Fruit fly (Drosophila melanogaster) whole organism, embryonic: ENCODE results near the gene Spc105R.

ENCODE experiments used
- Asciz ChIP-seq: fragments of 200-800 bp; sonication (Bioruptor generic); optimal IDR thresholded peaks from 2 replicates; lab custom pipeline; 2017; ENCODE audit warnings: missing biosample characterization, mild to moderate bottlenecking, missing genetic modification characterization, missing genetic modification reagents
- B-H1 ChIP-seq: fragments of 200-800 bp; sonication (Bioruptor generic); IDR thresholded peaks from 3 replicates; pipeline ENCODE4 v1.3.6; 2022; ENCODE audit warnings: missing biosample characterization, missing genetic modification characterization
- Bdp1 ChIP-seq: fragments of 200-800 bp; sonication (Bioruptor generic); optimal IDR thresholded peaks from 3 replicates; lab custom pipeline; 2016; ENCODE audit warnings: missing biosample characterization, missing genetic modification characterization
- CG10267 ChIP-seq: fragments of 200-800 bp; sonication (Bioruptor generic); optimal IDR thresholded peaks from 2 replicates; lab custom pipeline; 2018; ENCODE audit warnings: missing biosample characterization, mild to moderate bottlenecking, missing genetic modification characterization, moderate library complexity
- CG10321 ChIP-seq: fragments of 200-800 bp; sonication (Bioruptor generic); IDR thresholded peaks from 2 replicates; pipeline ENCODE4 v1.3.6; 2022; ENCODE audit warnings: missing biosample characterization, missing genetic modification characterization
- CG10959 ChIP-seq: fragments of 200-800 bp; sonication (Bioruptor generic); IDR thresholded peaks from 2 replicates; pipeline ENCODE4 v1.3.6; 2022; ENCODE audit warnings: missing biosample characterization, missing genetic modification characterization
- CG11085 ChIP-seq: fragments of 200-800 bp; sonication (Bioruptor generic); IDR thresholded peaks from 2 replicates; pipeline ENCODE4 v1.3.6; 2022; ENCODE audit warnings: missing biosample characterization, missing genetic modification characterization
- CG12391 ChIP-seq: fragments of 200-800 bp; sonication (Bioruptor generic); optimal IDR thresholded peaks from 3 replicates; lab custom pipeline; 2018; ENCODE audit warnings: missing biosample characterization, mild to moderate bottlenecking, missing genetic modification characterization, moderate library complexity
- CG13775 ChIP-seq: fragments of 200-800 bp; sonication (Bioruptor generic); optimal IDR thresholded peaks from 3 replicates; lab custom pipeline; 2017; ENCODE audit warnings: missing biosample characterization, mild to moderate bottlenecking, missing genetic modification characterization
- CG13894 ChIP-seq: fragments of 200-800 bp; sonication (Bioruptor generic); optimal IDR thresholded peaks from 3 replicates; lab custom pipeline; 2018; ENCODE audit warnings: missing biosample characterization, mild to moderate bottlenecking, missing genetic modification characterization, moderate library complexity
- CG14050 ChIP-seq: fragments of 200-800 bp; sonication (Bioruptor generic); IDR thresholded peaks from 3 replicates; pipeline ENCODE4 v1.3.6; 2022; ENCODE audit warnings: missing biosample characterization, missing genetic modification characterization
- CG14667 ChIP-seq: fragments of 200-800 bp; sonication (Bioruptor generic); IDR thresholded peaks from 2 replicates; pipeline ENCODE4 v1.3.6; 2022; ENCODE audit warnings: missing biosample characterization, missing genetic modification characterization
- CG16813 ChIP-seq: fragments of 200-800 bp; sonication (Bioruptor generic); IDR thresholded peaks from 3 replicates; pipeline ENCODE4 v1.3.6; 2022; ENCODE audit warnings: missing biosample characterization, missing genetic modification characterization; ENCODE audit not compliant: partially characterized antibody
- CG17829 ChIP-seq: fragments of 200-800 bp; optimal IDR thresholded peaks from 2 replicates; lab custom pipeline; 2019; ENCODE audit warnings: missing biosample characterization, mild to moderate bottlenecking, missing genetic modification characterization, moderate library complexity
- CG1792 ChIP-seq: fragments of 200-800 bp; sonication (Bioruptor generic); optimal IDR thresholded peaks from 2 replicates; lab custom pipeline; 2016; ENCODE audit warnings: missing biosample characterization, missing genetic modification characterization
- CG18262 ChIP-seq: fragments of 200-800 bp; optimal IDR thresholded peaks from 3 replicates; lab custom pipeline; 2019; ENCODE audit warnings: missing biosample characterization, mild to moderate bottlenecking, missing genetic modification characterization, moderate library complexity
- CG2116 ChIP-seq: fragments of 200-800 bp; sonication (Bioruptor generic); optimal IDR thresholded peaks from 3 replicates; lab custom pipeline; 2018; ENCODE audit warnings: missing biosample characterization, mild to moderate bottlenecking, missing genetic modification characterization
- CG30431 ChIP-seq: fragments of 200-800 bp; sonication (Bioruptor generic); optimal IDR thresholded peaks from 2 replicates; lab custom pipeline; 2017; ENCODE audit warnings: missing biosample characterization, missing genetic modification characterization
- CG32532 ChIP-seq: fragments of 200-800 bp; sonication (Bioruptor generic); IDR thresholded peaks from 2 replicates; pipeline ENCODE4 v1.3.6; 2022; ENCODE audit warnings: missing biosample characterization, missing genetic modification characterization
- CG3281 ChIP-seq: fragments of 200-800 bp; sonication (Bioruptor generic); optimal IDR thresholded peaks from 3 replicates; lab custom pipeline; 2017; ENCODE audit warnings: missing biosample characterization, mild to moderate bottlenecking, missing genetic modification characterization
- CG6175 ChIP-seq: fragments of 200-800 bp; sonication (Bioruptor generic); IDR thresholded peaks from 3 replicates; pipeline ENCODE4 v1.3.6; 2022; ENCODE audit warnings: missing biosample characterization, missing genetic modification characterization
- CG6254 ChIP-seq: fragments of 200-800 bp; sonication (Bioruptor generic); optimal IDR thresholded peaks from 3 replicates; lab custom pipeline; 2017; ENCODE audit warnings: mild to moderate bottlenecking, missing biosample characterization, missing genetic modification reagents, missing genetic modification characterization
- CG6854 ChIP-seq: fragments of 200-800 bp; sonication (Bioruptor generic); optimal IDR thresholded peaks from 3 replicates; lab custom pipeline; 2017; ENCODE audit warnings: missing biosample characterization, mild to moderate bottlenecking, missing genetic modification characterization
- CG8924 ChIP-seq: fragments of 200-800 bp; optimal IDR thresholded peaks from 3 replicates; lab custom pipeline; 2019; ENCODE audit warnings: missing biosample characterization, mild to moderate bottlenecking, missing genetic modification characterization, moderate library complexity
- CG9797 ChIP-seq: fragments of 200-800 bp; sonication (Bioruptor generic); optimal IDR thresholded peaks from 3 replicates; lab custom pipeline; 2018; ENCODE audit warnings: missing biosample characterization, mild to moderate bottlenecking, missing genetic modification characterization
- CoRest ChIP-seq: fragments of 200-800 bp; sonication (Bioruptor generic); optimal IDR thresholded peaks from 3 replicates; lab custom pipeline; 2018; ENCODE audit warnings: missing biosample characterization, mild to moderate bottlenecking, missing genetic modification characterization, moderate library complexity
- D19B ChIP-seq: fragments of 200-800 bp; sonication (Bioruptor generic); optimal IDR thresholded peaks from 2 replicates; lab custom pipeline; 2017; ENCODE audit warnings: missing biosample characterization, mild to moderate bottlenecking, missing genetic modification characterization
- Dip3 ChIP-seq: fragments of 200-800 bp; sonication (Bioruptor generic); optimal IDR thresholded peaks from 3 replicates; lab custom pipeline; 2016; ENCODE audit warnings: missing biosample characterization, missing genetic modification characterization
- E2f1 ChIP-seq: fragments of 200-800 bp; sonication (Bioruptor generic); IDR thresholded peaks from 2 replicates; pipeline ENCODE4 v1.3.6; 2022; ENCODE audit warnings: missing biosample characterization, missing genetic modification characterization
- HmgZ ChIP-seq: fragments of 200-800 bp; sonication (Bioruptor generic); optimal IDR thresholded peaks from 2 replicates; lab custom pipeline; 2018; ENCODE audit warnings: missing biosample characterization, mild to moderate bottlenecking, missing genetic modification characterization
- Hr51 ChIP-seq, 2 experiments: fragments of 200-800 bp; sonication (Bioruptor generic); optimal IDR thresholded peaks; 2 replicates in 1 of 2; 3 replicates in 1 of 2; lab custom pipeline; 2016 to 2018; ENCODE audit warnings: missing biosample characterization in 2 of 2, missing genetic modification characterization in 2 of 2, mild to moderate bottlenecking in 1 of 2, moderate library complexity in 1 of 2
- MBD-R2 ChIP-seq: fragments of 200-800 bp; sonication (Bioruptor generic); IDR thresholded peaks from 2 replicates; pipeline ENCODE4 v1.3.6; 2022; ENCODE audit warnings: missing biosample characterization, missing genetic modification characterization
- Neu2 ChIP-seq: fragments of 200-800 bp; sonication (Bioruptor generic); optimal IDR thresholded peaks from 3 replicates; lab custom pipeline; 2016; ENCODE audit warnings: missing biosample characterization, missing genetic modification characterization, borderline replicate concordance
- Nf-YA ChIP-seq: fragments of 200-800 bp; sonication (Bioruptor generic); IDR thresholded peaks from 2 replicates; pipeline ENCODE4 v1.3.6; 2022; ENCODE audit warnings: missing biosample characterization, missing genetic modification characterization
- Nf-YC ChIP-seq: fragments of 200-800 bp; optimal IDR thresholded peaks from 3 replicates; lab custom pipeline; 2019; ENCODE audit warnings: missing biosample characterization, mild to moderate bottlenecking, missing genetic modification characterization, moderate library complexity
- Pdp1 ChIP-seq, 2 experiments: fragments of 200-800 bp; sonication (Bioruptor generic); optimal IDR thresholded peaks; 3 replicates each; lab custom pipeline; 2016; ENCODE audit warnings: missing biosample characterization in 2 of 2, missing genetic modification characterization in 2 of 2, mild to moderate bottlenecking in 1 of 2, moderate library complexity in 1 of 2
- Scr ChIP-seq: fragments of 200-800 bp; sonication (Bioruptor generic); IDR thresholded peaks from 2 replicates; pipeline ENCODE4 v1.3.6; 2022; ENCODE audit warnings: missing biosample characterization, missing genetic modification characterization; ENCODE audit not compliant: partially characterized antibody
- Xbp1 ChIP-seq: fragments of 200-800 bp; sonication (Bioruptor generic); optimal IDR thresholded peaks from 3 replicates; lab custom pipeline; 2016; ENCODE audit warnings: missing biosample characterization, mild to moderate bottlenecking, missing genetic modification characterization
- al ChIP-seq: fragments of 200-800 bp; sonication (Bioruptor generic); IDR thresholded peaks from 2 replicates; pipeline ENCODE4 v1.3.6; 2022; ENCODE audit warnings: missing biosample characterization, missing genetic modification characterization
- ap ChIP-seq: fragments of 200-800 bp; sonication (Bioruptor generic); IDR thresholded peaks from 2 replicates; pipeline ENCODE4 v1.3.6; 2022; ENCODE audit warnings: missing biosample characterization, missing genetic modification characterization
- ems ChIP-seq: fragments of 200-800 bp; sonication (Bioruptor generic); optimal IDR thresholded peaks from 3 replicates; lab custom pipeline; 2016; ENCODE audit warnings: missing biosample characterization, missing genetic modification characterization
- fru ChIP-seq: fragments of >200 bp; optimal IDR thresholded peaks from 2 replicates; lab custom pipeline; 2017
- lola ChIP-seq, 3 experiments: fragments of >200 bp in 2 of 3; fragments of 200-800 bp in 1 of 3; sonication (Bioruptor generic) in 1 of 3; optimal IDR thresholded peaks; 2 replicates each; lab custom pipeline; 2017 to 2019; ENCODE audit warnings: missing biosample characterization in 3 of 3, missing genetic modification characterization in 3 of 3, mild to moderate bottlenecking in 1 of 3, moderate library complexity in 1 of 3
- rib ChIP-seq: fragments of 200-800 bp; sonication (Bioruptor generic); IDR thresholded peaks from 2 replicates; pipeline ENCODE4 v1.3.6; 2022; ENCODE audit warnings: missing biosample characterization, missing genetic modification characterization
- scrt ChIP-seq: fragments of 200-800 bp; sonication (Bioruptor generic); optimal IDR thresholded peaks from 2 replicates; lab custom pipeline; 2018; ENCODE audit warnings: missing biosample characterization, mild to moderate bottlenecking, missing genetic modification characterization, moderate library complexity
- seq ChIP-seq: fragments of 200-800 bp; sonication (Bioruptor generic); IDR thresholded peaks from 2 replicates; pipeline ENCODE4 v1.3.6; 2022; ENCODE audit warnings: missing biosample characterization, missing genetic modification characterization
- unc-4 ChIP-seq: fragments of 200-800 bp; sonication (Bioruptor generic); IDR thresholded peaks from 2 replicates; pipeline ENCODE4 v1.3.6; 2022; ENCODE audit warnings: missing biosample characterization, missing genetic modification characterization; ENCODE audit not compliant: partially characterized antibody
- usp ChIP-seq: fragments of >200 bp; optimal IDR thresholded peaks from 2 replicates; lab custom pipeline; 2017; ENCODE audit warnings: missing biosample characterization, missing genetic modification characterization

The Spc105R gene

dm6 chr3L:20771001-20771890, 29.0 kb upstream of the Spc105R start, which contains the start of the genes CG4042 and Pitslre (continued):
- peak; percentile 64 for TF ChIP-seq MBD-R2 (GFP tag; lab: Robert Waterston, UW)
- TF ChIP-seq Xbp1 (GFP tag; lab: Kevin White, UChicago): peak; percentile 70
- 0 out of 2 replicates have a peak, but pooled peaks have one; percentile 23 for TF ChIP-seq ap
- TF ChIP-seq Scr (GFP tag; lab: Robert Waterston, UW): peak; percentile 78
- 0 out of 2 replicates have a peak, but pooled peaks have one; percentile 8 for TF ChIP-seq seq (GFP tag; lab: Robert Waterston, UW)
- TF ChIP-seq HmgZ: no peak
- TF ChIP-seq rib: no peak
- no peak for TF ChIP-seq ems (GFP tag; lab: Kevin White, UChicago)
- TF ChIP-seq CG18262: peak; percentile 28
- peak; percentile 31 for TF ChIP-seq CG17829
- TF ChIP-seq Nf-YC: peak; percentile 62
- TF ChIP-seq CG9797: no peak
- no peak for TF ChIP-seq CG11085 (GFP tag; lab: Robert Waterston, UW)
- no peak for TF ChIP-seq CG10321
- TF ChIP-seq CG6175 (GFP tag; lab: Robert Waterston, UW): no peak
- peak; percentile 25 for TF ChIP-seq CG2116 (GFP tag; lab: Kevin White, UChicago)
- no peak for TF ChIP-seq CG6254 (GFP tag; lab: Kevin White, UChicago)
- TF ChIP-seq CG1792 (GFP tag; lab: Kevin White, UChicago): no peak
- peak; percentile 16 for TF ChIP-seq Bdp1 (GFP tag; lab: Kevin White, UChicago)
- no peak for TF ChIP-seq CG8924 (tag; lab: Kevin White, UChicago)
- peak; percentile 74; the same call in 2 of the 3 replicates for TF ChIP-seq CG16813 (GFP tag; lab: Robert Waterston, UW)
- no peak for TF ChIP-seq CG6854 (GFP tag; lab: Kevin White, UChicago)
- no peak for TF ChIP-seq CG3281 (GFP tag; lab: Kevin White, UChicago)
- TF ChIP-seq CG32532 (GFP tag; lab: Robert Waterston, UW): peak; percentile 50; the same call in 1 of the 2 replicates
- no peak for TF ChIP-seq CG14667 (GFP tag; lab: Robert Waterston, UW)
- TF ChIP-seq CG10267: peak; percentile 31
- peak; percentile 26 for TF ChIP-seq CoRest
- no peak for TF ChIP-seq CG14050 (GFP tag; lab: Robert Waterston, UW)
- TF ChIP-seq E2f1 (GFP tag; lab: Robert Waterston, UW): peak; percentile 34; the same call in 1 of the 2 replicates
- peak; percentile 73 for TF ChIP-seq unc-4
- no peak for TF ChIP-seq usp (GFP tag; lab: Kevin White, UChicago)
- peak; percentile 22 for TF ChIP-seq Asciz (GFP tag; lab: Kevin White, UChicago)
- no peak; the same call in 2 of the 3 replicates for TF ChIP-seq B-H1 (GFP tag; lab: Robert Waterston, UW)
- peak; percentile 38 for TF ChIP-seq CG12391 (tag; lab: Kevin White, UChicago)
- TF ChIP-seq al (GFP tag; lab: Robert Waterston, UW): no peak; the same call in none of the 2 replicates
- peak; percentile 12 to 68 for TF ChIP-seq Pdp1 (GFP tag; optimal IDR thresholded peaks at IDR 0.05; lab: Kevin White, UChicago)
- TF ChIP-seq Dip3 (GFP tag; lab: Kevin White, UChicago): no peak
- TF ChIP-seq CG13775 (GFP tag; lab: Kevin White, UChicago): peak; percentile 45
- no peak for TF ChIP-seq fru
- peak in 1 of 3 experiments; percentile 20 for TF ChIP-seq lola (GFP tag; optimal IDR thresholded peaks at IDR 0.05; lab: Kevin White, UChicago)
- no peak for TF ChIP-seq CG13894 (tag; lab: Kevin White, UChicago)
- no peak for TF ChIP-seq Nf-YA (GFP tag; lab: Robert Waterston, UW)
- no peak for TF ChIP-seq Neu2 (GFP tag; lab: Kevin White, UChicago)
- TF ChIP-seq D19B (GFP tag; lab: Kevin White, UChicago): peak; percentile 25
- TF ChIP-seq scrt: no peak
- TF ChIP-seq Hr51 (GFP tag; optimal IDR thresholded peaks at IDR 0.05; lab: Kevin White, UChicago): peak; percentile 19 to 40
- TF ChIP-seq CG30431 (GFP tag; lab: Kevin White, UChicago): no peak
- TF ChIP-seq CG10959 (GFP tag; lab: Robert Waterston, UW): no peak
